Worm (Caenorhabditis elegans): ENCODE results near the gene T24H7.9.

Gene T24H7.9

ce11 chrII:6191293-6191692, 44.0 kb downstream of the T24H7.9 start, which contains the start of gene fkh-8:
fkh-8 (minus strand) TSS chrII:6191393.
- TF ChIP-seq F13C5.2 (tag; optimal IDR thresholded peaks at IDR 0.05) = no peak
- TF ChIP-seq sea-1 (GFP tag; conservative IDR thresholded peaks at IDR 0.05) = no peak
- no peak for TF ChIP-seq scrt-1 (GFP tag; IDR thresholded peaks at IDR 0.05)
- no peak for TF ChIP-seq tbx-37 (GFP tag; conservative IDR thresholded peaks at IDR 0.05)
- TF ChIP-seq flt-1 (GFP tag; IDR thresholded peaks at IDR 0.05) = no peak
- no peak for TF ChIP-seq ceh-36 (tag; optimal IDR thresholded peaks at IDR 0.05)
- no peak for TF ChIP-seq B0310.2 (tag; optimal IDR thresholded peaks at IDR 0.05)
- TF ChIP-seq pes-1 (GFP tag; IDR thresholded peaks at IDR 0.05) = no peak
- TF ChIP-seq ama-1 (optimal IDR thresholded peaks at IDR 0.05) = no peak

- TF ChIP-seq ceh-36 (tag; optimal IDR thresholded peaks at IDR 0.05) (no peak), ceh-13 (GFP tag; optimal IDR thresholded peaks at IDR 0.05) (no peak), tbx-37 (GFP tag; conservative IDR thresholded peaks at IDR 0.05) (no peak), sea-1 (GFP tag; conservative IDR thresholded peaks at IDR 0.05) (no peak), hnd-1 (tag; optimal IDR thresholded peaks at IDR 0.05) (no peak), ama-1 (optimal IDR thresholded peaks at IDR 0.05) (no peak), aly-1 (tag; optimal IDR thresholded peaks at IDR 0.05) (no peak), hmg-4 (GFP tag; optimal IDR thresholded peaks at IDR 0.05) (no peak), tbx-11 (GFP tag; IDR thresholded peaks at IDR 0.05) (no peak), B0310.2 (tag; optimal IDR thresholded peaks at IDR 0.05) (no peak), scrt-1 (GFP tag; IDR thresholded peaks at IDR 0.05) (no peak), F13C5.2 (tag; optimal IDR thresholded peaks at IDR 0.05) (no peak), flt-1 (GFP tag; IDR thresholded peaks at IDR 0.05) (no peak), ets-7 (tag; optimal IDR thresholded peaks at IDR 0.05) (no peak), pes-1 (GFP tag; IDR thresholded peaks at IDR 0.05) (no peak)
Observed at ce11 chrII:6190770-6191169, 44.5 kb downstream of the T24H7.9 start.

Data from whole organism, early embryonic.